Fruit fly (Drosophila melanogaster) whole organism: ENCODE results near the gene Kpc1.

ENCODE experiments used
- CG8478 ChIP-seq: fragments of >200 bp; optimal IDR thresholded peaks from 2 replicates; lab custom pipeline; 2018; ENCODE audit warnings: inconsistent platforms
- Dll ChIP-seq: fragments of >200 bp; optimal IDR thresholded peaks from 2 replicates; lab custom pipeline; 2017
- EcR ChIP-seq, 2 experiments: fragments of >200 bp; optimal IDR thresholded peaks; 2 replicates each; lab custom pipeline; 2017; ENCODE audit warnings: missing biosample characterization in 2 of 2, missing genetic modification characterization in 2 of 2, missing genetic modification reagents in 2 of 2
- pan ChIP-seq: fragments of >200 bp; optimal IDR thresholded peaks from 2 replicates; lab custom pipeline; 2017
- psq ChIP-seq: fragments of >200 bp; optimal IDR thresholded peaks from 2 replicates; lab custom pipeline; 2017
- usp ChIP-seq: fragments of >200 bp; optimal IDR thresholded peaks from 2 replicates; lab custom pipeline; 2017; ENCODE audit warnings: missing biosample characterization, missing genetic modification characterization, mixed read lengths

DNA sequence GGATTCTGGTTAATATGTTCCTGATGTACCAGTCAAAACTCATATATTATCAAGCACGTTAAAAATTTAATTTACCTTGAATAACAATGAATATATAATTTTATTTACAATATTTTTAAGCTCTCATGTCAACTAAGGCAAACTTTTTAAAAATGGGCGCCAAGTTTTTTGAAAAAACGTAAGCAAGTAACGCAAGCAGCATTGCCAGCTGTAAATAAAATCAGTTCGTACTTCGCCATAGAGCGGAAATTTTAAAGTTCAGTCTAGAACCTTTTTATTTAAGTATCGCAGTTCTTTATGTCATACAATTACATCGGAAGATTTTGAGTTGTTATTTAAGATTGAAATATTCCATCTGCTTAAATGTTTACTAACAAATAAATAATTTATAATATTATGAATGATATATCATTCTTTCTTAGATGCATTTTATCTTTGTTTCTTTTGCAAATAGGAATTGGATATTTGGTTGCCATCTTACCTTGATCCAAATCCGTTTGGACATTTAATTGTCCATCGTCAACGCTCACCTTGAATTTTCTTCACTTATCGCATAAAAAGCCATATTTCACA is 48.1 kb downstream of the Kpc1 start:
- TF ChIP-seq pan (no peak), CG8478 (lab: Kevin White, UChicago) (no peak), Dll (lab: Kevin White, UChicago) (no peak), psq (lab: Kevin White, UChicago) (no peak), usp (GFP tag; lab: Kevin White, UChicago) (no peak), EcR (GFP tag; optimal IDR thresholded peaks at IDR 0.05; lab: Kevin White, UChicago) (no peak)
